Worm (Caenorhabditis elegans): Measurements from ENCODE around the gene eng-1.

DNA sequence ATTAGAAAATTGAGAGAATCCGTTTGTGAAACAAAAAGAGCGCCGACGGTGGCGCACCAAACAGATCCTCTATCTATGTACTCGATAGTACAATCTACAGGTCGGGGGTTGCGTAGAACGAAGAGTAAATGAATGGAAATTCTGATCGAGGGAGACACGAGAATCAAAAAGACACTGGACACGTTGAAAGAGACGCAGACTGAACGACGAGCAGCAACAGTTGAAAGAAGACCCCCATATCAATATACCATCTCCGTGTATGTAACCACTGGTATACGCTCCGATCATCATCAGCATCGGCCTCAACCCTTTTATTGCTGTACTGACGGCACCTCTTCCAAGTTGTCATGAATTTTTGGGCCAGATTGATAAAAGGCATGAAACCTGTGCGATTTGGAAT is 32.0 kb downstream of the eng-1 start:
- TF ChIP-seq unc-86 (tag; optimal IDR thresholded peaks at IDR 0.05) (no peak), ets-4 (tag; optimal IDR thresholded peaks at IDR 0.05) (no peak), ahr-1 (tag; optimal IDR thresholded peaks at IDR 0.05) (no peak), ama-1 (optimal IDR thresholded peaks at IDR 0.05) (no peak), nhr-232 (tag; optimal IDR thresholded peaks at IDR 0.05) (no peak), ceh-45 (GFP tag; IDR thresholded peaks at IDR 0.05) (no peak), ceh-48 (tag; optimal IDR thresholded peaks at IDR 0.05) (no peak), T23F11.4 (GFP tag; optimal IDR thresholded peaks at IDR 0.05) (no peak), ztf-16 (tag; optimal IDR thresholded peaks at IDR 0.05) (no peak), hlh-30 (tag; optimal IDR thresholded peaks at IDR 0.05; ENCODE audit: insufficient read depth) (no peak), F13H6.1 (tag; optimal IDR thresholded peaks at IDR 0.05) (no peak), tbx-7 (tag; optimal IDR thresholded peaks at IDR 0.05) (no peak), elt-2 (tag; optimal IDR thresholded peaks at IDR 0.05) (no peak), ceh-18 (tag; optimal IDR thresholded peaks at IDR 0.05) (no peak)

All from whole organism, late embryonic.